Fruit fly (Drosophila melanogaster): ENCODE results near the gene Mi-2.

Mi-2 gene

dm6 chr3L:19922833-19923745, 13.1 kb upstream of the Mi-2 start, which contains the start of gene Pfdn6 (continued):
- TF ChIP-seq CG34422 (GFP tag; IDR thresholded peaks at IDR 0.05) (peak; percentile 71; the same call in 1 of the 3 replicates), CG11723 (GFP tag; optimal IDR thresholded peaks at IDR 0.05) (no peak), btn (GFP tag; optimal IDR thresholded peaks at IDR 0.05) (no peak), CG7963 (GFP tag; IDR thresholded peaks at IDR 0.05; ENCODE audit: partially characterized antibody) (peak; percentile 60; the same call in 1 of the 3 replicates), CG2889 (GFP tag; IDR thresholded peaks at IDR 0.05) (peak; percentile 83; the same call in 2 of the 3 replicates), br (optimal IDR thresholded peaks at IDR 0.05) (no peak), kah (GFP tag; optimal IDR thresholded peaks at IDR 0.05) (no peak), CG17361 (GFP tag; IDR thresholded peaks at IDR 0.05) (peak; percentile 84; the same call in 2 of the 3 replicates), CG11398 (GFP tag; optimal IDR thresholded peaks at IDR 0.05) (peak; percentile 29), CG30403 (GFP tag; optimal IDR thresholded peaks at IDR 0.05) (peak; percentile 90), grn (GFP tag; optimal IDR thresholded peaks at IDR 0.05) (no peak), onecut (GFP tag; IDR thresholded peaks at IDR 0.05) (peak; percentile 79), Ets97D (GFP tag; optimal IDR thresholded peaks at IDR 0.05) (peak; percentile 75), unpg (GFP tag; optimal IDR thresholded peaks at IDR 0.05) (peak; percentile 71), grau (tag; optimal IDR thresholded peaks at IDR 0.05) (peak; percentile 75), Meics (GFP tag; optimal IDR thresholded peaks at IDR 0.05) (no peak), lov (optimal IDR thresholded peaks at IDR 0.05) (no peak), lov (GFP tag; IDR thresholded peaks at IDR 0.05) (peak; percentile 37; the same call in 1 of the 3 replicates), CG10462 (GFP tag; optimal IDR thresholded peaks at IDR 0.05) (peak; percentile 40), insv (GFP tag; optimal IDR thresholded peaks at IDR 0.05) (peak in 1 of 2 experiments; percentile 68), CG4707 (GFP tag; optimal IDR thresholded peaks at IDR 0.05) (no peak), CG2202 (tag; optimal IDR thresholded peaks at IDR 0.05) (peak; percentile 25), gfzf (GFP tag; optimal IDR thresholded peaks at IDR 0.05) (peak; percentile 81), chm (GFP tag; IDR thresholded peaks at IDR 0.05) (no peak), oc (tag; optimal IDR thresholded peaks at IDR 0.05) (no peak), hth (optimal IDR thresholded peaks at IDR 0.05) (no peak), CG43689 (GFP tag; IDR thresholded peaks at IDR 0.05) (no peak), sqz (GFP tag; optimal IDR thresholded peaks at IDR 0.05) (no peak), E2f1 (GFP tag; IDR thresholded peaks at IDR 0.05) (peak; percentile 80), CG34376 (GFP tag; optimal IDR thresholded peaks at IDR 0.05) (peak; percentile 56), ttk (GFP tag; IDR thresholded peaks at IDR 0.05) (no peak; the same call in 1 of the 2 replicates), ftz-f1 (GFP tag; optimal IDR thresholded peaks at IDR 0.05) (no peak), CG3847 (GFP tag; IDR thresholded peaks at IDR 0.05) (peak; percentile 87), CG2712 (tag; optimal IDR thresholded peaks at IDR 0.05) (peak; percentile 77), CG9609 (GFP tag; optimal IDR thresholded peaks at IDR 0.05) (peak; percentile 90), CG12299 (tag; optimal IDR thresholded peaks at IDR 0.05) (peak; percentile 17), CG13424 (tag; optimal IDR thresholded peaks at IDR 0.05) (peak; percentile 94), corto (GFP tag; optimal IDR thresholded peaks at IDR 0.05) (no peak), Stat92E (GFP tag; optimal IDR thresholded peaks at IDR 0.05) (no peak), CG12104 (GFP tag; optimal IDR thresholded peaks at IDR 0.05) (peak; percentile 72), dan (GFP tag; IDR thresholded peaks at IDR 0.05) (no peak), mirr (GFP tag; optimal IDR thresholded peaks at IDR 0.05) (peak; percentile 43), ATbp (GFP tag; optimal IDR thresholded peaks at IDR 0.05) (no peak), cato (GFP tag; optimal IDR thresholded peaks at IDR 0.05; ENCODE audit: borderline replicate concordance) (peak; percentile 53), YL-1 (GFP tag; optimal IDR thresholded peaks at IDR 0.05) (peak; percentile 90), CG18262 (tag; optimal IDR thresholded peaks at IDR 0.05) (peak; percentile 72), CG12769 (tag; optimal IDR thresholded peaks at IDR 0.05) (no peak), CG12155 (GFP tag; optimal IDR thresholded peaks at IDR 0.05) (peak; percentile 56), Hr3 (GFP tag; optimal IDR thresholded peaks at IDR 0.05) (peak; percentile 81)

All from whole organism, embryonic.